Fruit fly (Drosophila melanogaster): ENCODE results near the gene CG14153.

The CG14153 gene

dm6 chr3L:10690904-10691408, 47.6 kb downstream of the CG14153 start, which contains the start of gene CG11811:
Gene CG11811 (plus strand): TSS chr3L:10691024.
- TF ChIP-seq Clk (GFP tag; optimal IDR thresholded peaks at IDR 0.05), result no peak
- TF ChIP-seq Mnt (GFP tag; optimal IDR thresholded peaks at IDR 0.05), result peak; percentile 33
- no peak for TF ChIP-seq CG14711 (tag; optimal IDR thresholded peaks at IDR 0.05)
- TF ChIP-seq cic (GFP tag; optimal IDR thresholded peaks at IDR 0.05), result peak; percentile 33
- TF ChIP-seq bab1 (GFP tag; optimal IDR thresholded peaks at IDR 0.05), result peak; percentile 26
- no peak for TF ChIP-seq CG11617 (GFP tag; optimal IDR thresholded peaks at IDR 0.05)
- TF ChIP-seq CG1620 (GFP tag; optimal IDR thresholded peaks at IDR 0.05), result no peak

DNA sequence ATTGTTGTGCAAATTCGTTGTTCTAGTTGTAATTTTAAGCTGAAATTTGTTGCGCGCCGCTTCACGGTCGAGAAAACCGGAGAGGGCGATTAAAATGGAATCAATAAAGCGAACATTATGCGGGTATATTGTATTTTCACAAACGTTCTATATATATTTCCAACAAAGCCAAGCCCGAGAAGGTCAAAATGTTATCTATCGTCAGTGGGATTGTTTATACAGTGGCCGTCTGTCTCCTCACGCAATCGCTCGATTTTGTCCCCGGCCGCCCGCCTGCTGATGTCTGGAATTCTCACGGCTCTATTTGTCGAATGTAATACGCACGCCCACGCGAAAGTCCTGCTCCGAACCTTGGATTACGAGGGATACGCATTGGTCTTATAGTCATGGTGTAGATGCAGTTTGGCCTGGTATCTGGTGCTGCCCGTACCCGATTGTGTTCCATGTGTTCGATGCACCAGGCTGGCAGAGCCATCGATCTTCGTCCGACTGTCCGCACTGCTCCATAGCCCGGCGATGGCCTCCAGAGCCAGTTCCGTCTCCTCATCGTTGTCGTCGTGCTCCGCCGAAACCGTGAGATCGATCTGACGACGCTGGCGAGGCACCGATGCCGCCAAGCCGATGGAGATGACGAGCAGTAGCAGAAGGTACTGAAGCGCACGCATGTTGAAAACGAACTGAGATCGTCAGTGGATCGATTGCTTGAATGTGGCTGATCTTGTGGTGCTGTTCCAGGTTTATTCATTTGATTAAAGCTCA, 49.3 kb downstream of the CG14153 start, which contains the start of gene CG33493:
TSS of gene CG33493 (minus strand) at position 709 of the 759 bp plus-strand sequence.
- peak; percentile 10 for TF ChIP-seq cic (GFP tag; optimal IDR thresholded peaks at IDR 0.05)
- no peak for TF ChIP-seq toe (GFP tag; optimal IDR thresholded peaks at IDR 0.05)
- no peak for TF ChIP-seq CG12768 (GFP tag; optimal IDR thresholded peaks at IDR 0.05)
- no peak for TF ChIP-seq kay (GFP tag; ENCODE audit: borderline replicate concordance)
- TF ChIP-seq CG7101 (tag; optimal IDR thresholded peaks at IDR 0.05), result no peak
- TF ChIP-seq Crg-1 (GFP tag; optimal IDR thresholded peaks at IDR 0.05), result no peak
- peak; percentile 10 for TF ChIP-seq Mnt (GFP tag; optimal IDR thresholded peaks at IDR 0.05)
- TF ChIP-seq ovo (GFP tag; optimal IDR thresholded peaks at IDR 0.05), result no peak

DNA sequence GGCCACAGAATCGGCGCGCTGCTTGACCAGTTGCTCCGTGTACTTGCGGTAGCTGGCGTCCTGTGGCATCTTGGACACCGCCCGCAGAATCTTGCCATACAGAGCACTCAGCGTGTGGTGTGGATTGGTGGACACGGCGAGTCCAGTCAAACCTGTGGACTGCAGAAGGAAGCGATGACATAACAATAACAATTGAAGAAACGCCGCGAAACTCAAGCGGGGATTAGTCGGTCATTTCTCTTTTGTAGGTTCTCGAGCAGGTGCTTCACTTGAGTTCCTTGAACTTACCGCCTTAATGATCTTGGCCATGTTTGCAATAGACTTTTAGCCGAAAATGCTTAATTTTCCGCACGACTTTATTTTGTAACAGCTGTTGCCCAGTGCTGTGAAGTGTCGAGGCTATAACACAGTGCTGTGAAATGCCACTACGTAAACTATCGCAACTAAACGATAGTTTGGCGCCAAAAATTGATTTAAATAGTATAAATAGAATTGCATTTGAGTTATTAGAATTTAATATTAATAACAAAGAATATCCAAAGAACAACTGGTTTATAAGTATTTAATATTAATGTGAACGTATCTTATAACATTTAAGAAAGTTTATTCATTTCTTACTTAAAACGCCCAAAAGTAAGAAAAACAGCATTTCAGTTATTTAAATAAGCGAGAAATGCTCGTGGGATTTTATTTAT, 50.5 kb downstream of the CG14153 start, which contains the start of gene ND-13B:
TSS of gene ND-13B (minus strand) at position 400 of the 695 bp plus-strand sequence.
- no peak for TF ChIP-seq CG11617 (GFP tag; optimal IDR thresholded peaks at IDR 0.05)
- TF ChIP-seq Hr96 (GFP tag; optimal IDR thresholded peaks at IDR 0.05), result no peak
- peak; percentile 6 for TF ChIP-seq cic (GFP tag; optimal IDR thresholded peaks at IDR 0.05)
- peak; percentile 70 for TF ChIP-seq pad (GFP tag; optimal IDR thresholded peaks at IDR 0.05)
- TF ChIP-seq kay (GFP tag; ENCODE audit: borderline replicate concordance), result no peak
- no peak for TF ChIP-seq CG5204 (GFP tag; optimal IDR thresholded peaks at IDR 0.05)
- TF ChIP-seq CG7101 (tag; optimal IDR thresholded peaks at IDR 0.05), result peak; percentile 54
- no peak for TF ChIP-seq ovo (GFP tag; optimal IDR thresholded peaks at IDR 0.05)
- peak; percentile 63 for TF ChIP-seq Clk (GFP tag; optimal IDR thresholded peaks at IDR 0.05)
- TF ChIP-seq bab1 (GFP tag; optimal IDR thresholded peaks at IDR 0.05), result no peak
- TF ChIP-seq CG7045 (GFP tag; optimal IDR thresholded peaks at IDR 0.05), result no peak
- TF ChIP-seq CG33017 (tag; optimal IDR thresholded peaks at IDR 0.05), result no peak
- peak; percentile 76 for TF ChIP-seq CG12768 (GFP tag; optimal IDR thresholded peaks at IDR 0.05)
- no peak for TF ChIP-seq toe (GFP tag; optimal IDR thresholded peaks at IDR 0.05)
- TF ChIP-seq CG14711 (tag; optimal IDR thresholded peaks at IDR 0.05), result peak; percentile 55
- TF ChIP-seq Crg-1 (GFP tag; optimal IDR thresholded peaks at IDR 0.05), result peak; percentile 55
- TF ChIP-seq Mnt (GFP tag; optimal IDR thresholded peaks at IDR 0.05), result peak; percentile 34
- no peak for TF ChIP-seq tj (GFP tag; optimal IDR thresholded peaks at IDR 0.05)
- no peak for TF ChIP-seq cnc (optimal IDR thresholded peaks at IDR 0.05)
- TF ChIP-seq CG1620 (GFP tag; optimal IDR thresholded peaks at IDR 0.05), result peak; percentile 56

Measured in whole organism, adult.